Worm (Caenorhabditis elegans) whole organism, L4 larva: ENCODE data around the gene sptl-3.
A peak's percentile ranks its signal among the peaks of the same experiment; 100 is the strongest.

Experiments used
- D1046.2 ChIP-seq: fragments of 200-800 bp; sonication (Bioruptor generic); IDR thresholded peaks from 2 replicates; pipeline ENCODE4 v1.3.6; 2022; ENCODE audit warnings: missing genetic modification characterization, missing compliant biosample characterization
- F26F4.8 ChIP-seq: fragments of 200-800 bp; sonication (Bioruptor generic); conservative IDR thresholded peaks from 2 replicates; pipeline ENCODE4 v1.3.6; 2022; ENCODE audit warnings: missing genetic modification characterization, missing compliant biosample characterization
- F37D6.2 ChIP-seq: sonication (generic microtip); optimal IDR thresholded peaks from 2 replicates; lab custom pipeline; 2016; ENCODE audit warnings: mild to moderate bottlenecking, missing genetic modification characterization, missing compliant biosample characterization
- F49E8.2 ChIP-seq: sonication (generic microtip); optimal IDR thresholded peaks from 2 replicates; lab custom pipeline; 2016; ENCODE audit warnings: missing compliant biosample characterization, mild to moderate bottlenecking, missing genetic modification characterization, borderline replicate concordance
- T20F7.1 ChIP-seq: fragments of 200-800 bp; sonication (Bioruptor generic); optimal IDR thresholded peaks from 2 replicates; lab custom pipeline; 2018; ENCODE audit warnings: mild to moderate bottlenecking, missing genetic modification characterization, missing compliant biosample characterization
- aha-1 ChIP-seq: fragments of 150-350 bp; peaks from one replicate; lab custom pipeline; 2014; ENCODE audit warnings: missing biosample characterization, missing genetic modification characterization
- aly-2 ChIP-seq: sonication (generic microtip); optimal IDR thresholded peaks from 2 replicates; lab custom pipeline; 2018; ENCODE audit warnings: missing biosample characterization, missing genetic modification characterization
- ama-1 ChIP-seq: fragments of 150-350 bp; optimal IDR thresholded peaks from 2 replicates; lab custom pipeline; 2014; ENCODE audit warnings: inconsistent platforms, mixed read lengths
- ceh-28 ChIP-seq: fragments of 150-350 bp; optimal IDR thresholded peaks from 2 replicates; lab custom pipeline; 2014; ENCODE audit warnings: missing biosample characterization, missing genetic modification reagents, missing genetic modification characterization
- ceh-32 ChIP-seq: sonication (generic microtip); optimal IDR thresholded peaks from 2 replicates; lab custom pipeline; 2016; ENCODE audit warnings: mild to moderate bottlenecking, missing genetic modification characterization, missing compliant biosample characterization; ENCODE audit not compliant: poor library complexity
- ceh-44 ChIP-seq: fragments of 200-800 bp; sonication (Bioruptor generic); IDR thresholded peaks from 2 replicates; pipeline ENCODE4 v1.3.6; 2022; ENCODE audit warnings: missing genetic modification reagents, missing genetic modification characterization, missing compliant biosample characterization
- ceh-82 ChIP-seq: sonication (generic microtip); optimal IDR thresholded peaks from 2 replicates; lab custom pipeline; 2017; ENCODE audit warnings: missing biosample characterization, missing genetic modification characterization
- ctbp-1 ChIP-seq: fragments of 200-800 bp; sonication (Bioruptor generic); IDR thresholded peaks from 2 replicates; pipeline ENCODE4 v1.3.6; 2022; ENCODE audit warnings: missing genetic modification reagents, missing genetic modification characterization, missing compliant biosample characterization
- dmd-6 ChIP-seq: fragments of 200-800 bp; sonication (Bioruptor generic); IDR thresholded peaks from 2 replicates; pipeline ENCODE4 v1.3.6; 2022; ENCODE audit warnings: missing genetic modification reagents, missing genetic modification characterization, missing compliant biosample characterization
- dmd-8 ChIP-seq: fragments of 200-800 bp; sonication (Bioruptor generic); IDR thresholded peaks from 2 replicates; pipeline ENCODE4 v1.3.6; 2022; ENCODE audit warnings: missing genetic modification characterization, missing compliant biosample characterization
- dpl-1 ChIP-seq: fragments of 150-350 bp; optimal IDR thresholded peaks from 2 replicates; lab custom pipeline; 2014; ENCODE audit warnings: missing biosample characterization, missing genetic modification reagents, missing genetic modification characterization
- duxl-1 ChIP-seq: sonication (generic microtip); optimal IDR thresholded peaks from 2 replicates; lab custom pipeline; 2016; ENCODE audit warnings: mild to moderate bottlenecking, missing genetic modification characterization, moderate library complexity, missing compliant biosample characterization; ENCODE audit not compliant: poor library complexity
- gei-8 ChIP-seq: fragments of 200-800 bp; sonication (Bioruptor generic); optimal IDR thresholded peaks from 2 replicates; lab custom pipeline; 2018; ENCODE audit warnings: mild to moderate bottlenecking, missing genetic modification characterization, missing compliant biosample characterization
- hlh-11 ChIP-seq: fragments of 200-800 bp; sonication (Bioruptor generic); optimal IDR thresholded peaks from 2 replicates; lab custom pipeline; 2018; ENCODE audit warnings: mild to moderate bottlenecking, missing genetic modification characterization, missing compliant biosample characterization
- hlh-30 ChIP-seq: sonication (generic microtip); optimal IDR thresholded peaks from 2 replicates; lab custom pipeline; 2017; ENCODE audit warnings: antibody characterized with exemption, mild to moderate bottlenecking, missing genetic modification characterization, missing compliant biosample characterization; ENCODE audit not compliant: insufficient read depth
- lin-15B ChIP-seq: fragments of 150-350 bp; sonication (generic microtip); optimal IDR thresholded peaks from 3 replicates; lab custom pipeline; 2014; ENCODE audit warnings: missing biosample characterization, missing genetic modification characterization
- lin-39 ChIP-seq: fragments of 150-350 bp; optimal IDR thresholded peaks from 2 replicates; lab custom pipeline; 2014; ENCODE audit warnings: missing biosample characterization, missing genetic modification reagents, missing genetic modification characterization
- mdt-29 ChIP-seq: fragments of 200-800 bp; sonication (Bioruptor generic); IDR thresholded peaks from 2 replicates; pipeline ENCODE4 v1.3.6; 2022; ENCODE audit warnings: missing genetic modification reagents, missing genetic modification characterization, missing compliant biosample characterization
- mxl-3 ChIP-seq: fragments of 200-800 bp; sonication (Bioruptor generic); optimal IDR thresholded peaks from 2 replicates; lab custom pipeline; 2018; ENCODE audit warnings: mild to moderate bottlenecking, missing genetic modification characterization, missing compliant biosample characterization
- nhr-102 ChIP-seq: sonication (generic microtip); optimal IDR thresholded peaks from 2 replicates; lab custom pipeline; 2016; ENCODE audit warnings: mild to moderate bottlenecking, missing genetic modification characterization, moderate library complexity, missing compliant biosample characterization
- nhr-11 ChIP-seq: fragments of 150-350 bp; optimal IDR thresholded peaks from 2 replicates; lab custom pipeline; 2014; ENCODE audit warnings: missing biosample characterization, missing genetic modification characterization
- nhr-111 ChIP-seq: fragments of 200-800 bp; sonication (Bioruptor generic); optimal IDR thresholded peaks from 2 replicates; lab custom pipeline; 2018; ENCODE audit warnings: mild to moderate bottlenecking, missing genetic modification characterization, missing compliant biosample characterization
- nhr-237 ChIP-seq: sonication (generic microtip); optimal IDR thresholded peaks from 2 replicates; lab custom pipeline; 2017; ENCODE audit warnings: missing biosample characterization, missing genetic modification characterization
- nhr-25 ChIP-seq: sonication (generic microtip); optimal IDR thresholded peaks from 2 replicates; lab custom pipeline; 2017; ENCODE audit warnings: missing genetic modification characterization, mild to moderate bottlenecking, missing compliant biosample characterization, antibody characterized with exemption, moderate library complexity, borderline replicate concordance; ENCODE audit not compliant: insufficient read depth
- pha-4 ChIP-seq, 2 experiments: fragments of 150-350 bp in 1 of 2; fragments of 200-800 bp in 1 of 2; sonication (Bioruptor generic) in 1 of 2; IDR thresholded peaks in 1 of 2; optimal IDR thresholded peaks in 1 of 2; 2 replicates each; pipeline versions ENCODE4 v1.3.6 to Lab custom; 2014 to 2022; ENCODE audit warnings: missing genetic modification characterization in 2 of 2, missing genetic modification reagents in 2 of 2, missing biosample characterization in 1 of 2, missing compliant biosample characterization in 1 of 2
- saeg-2 ChIP-seq: fragments of 200-800 bp; sonication (Bioruptor generic); IDR thresholded peaks from 2 replicates; pipeline ENCODE4 v1.3.6; 2022; ENCODE audit warnings: missing genetic modification reagents, missing genetic modification characterization, missing compliant biosample characterization
- sdz-12 ChIP-seq: fragments of 200-800 bp; sonication (Bioruptor generic); optimal IDR thresholded peaks from 2 replicates; lab custom pipeline; 2018; ENCODE audit warnings: mild to moderate bottlenecking, missing genetic modification characterization, missing compliant biosample characterization
- tra-1 ChIP-seq: fragments of 200-800 bp; sonication (Bioruptor generic); IDR thresholded peaks from 2 replicates; pipeline ENCODE4 v1.3.6; 2022; ENCODE audit warnings: missing genetic modification reagents, missing genetic modification characterization, missing compliant biosample characterization
- unc-130 ChIP-seq: sonication (generic microtip); optimal IDR thresholded peaks from 2 replicates; lab custom pipeline; 2016; ENCODE audit warnings: missing genetic modification reagents, missing genetic modification characterization, missing compliant biosample characterization
- unc-62 ChIP-seq, 3 experiments: fragments of 150-350 bp in 1 of 3; sonication (generic microtip); optimal IDR thresholded peaks in 2 of 3; peaks in 1 of 3; 1 replicate in 1 of 3; 2 replicates in 2 of 3; lab custom pipeline; 2014 to 2017; ENCODE audit warnings: missing biosample characterization in 3 of 3, missing genetic modification characterization in 3 of 3, missing genetic modification reagents in 3 of 3, missing genotype in 1 of 3
- vab-7 ChIP-seq: fragments of 200-800 bp; sonication (Bioruptor generic); IDR thresholded peaks from 2 replicates; pipeline ENCODE4 v1.3.6; 2022; ENCODE audit warnings: missing genetic modification reagents, missing genetic modification characterization, missing compliant biosample characterization
- zag-1 ChIP-seq: fragments of 150-350 bp; optimal IDR thresholded peaks from 2 replicates; lab custom pipeline; 2014; ENCODE audit warnings: missing biosample characterization, missing genetic modification characterization
- zfp-2 ChIP-seq: sonication (generic microtip); optimal IDR thresholded peaks from 2 replicates; lab custom pipeline; 2016; ENCODE audit warnings: mild to moderate bottlenecking, missing genetic modification characterization, missing compliant biosample characterization
- zip-2 ChIP-seq: fragments of 150-350 bp; optimal IDR thresholded peaks from 2 replicates; lab custom pipeline; 2014; ENCODE audit warnings: missing biosample characterization, missing genetic modification characterization

Gene sptl-3

ce11 chrV:13848379-13848778 is 44.7 kb upstream of the sptl-3 start, which contains the start of gene srx-133:
Gene srx-133, plus strand, starts transcription at chrV:13848679.
- TF ChIP-seq sdz-12 (no peak), aha-1 (tag; lab: Kevin White, UChicago) (peak; percentile 48)

ce11 chrV:13850170-13850569 is 43.0 kb upstream of the sptl-3 start, which contains the start of gene hpx-2:
Gene hpx-2, plus strand, starts transcription at chrV:13850470.
- TF ChIP-seq dpl-1, result no peak
- no peak for TF ChIP-seq ceh-32 (tag; lab: Kevin White, UChicago)
- TF ChIP-seq aly-2, result no peak
- TF ChIP-seq F49E8.2 (tag; lab: Kevin White, UChicago), result no peak
- TF ChIP-seq unc-62 (GFP tag; optimal IDR thresholded peaks at IDR 0.05 in 1 of 2; lab: Kevin White, UChicago), result no peak
- no peak for TF ChIP-seq unc-62 (tag; optimal IDR thresholded peaks at IDR 0.05; lab: Kevin White, UChicago)
- no peak for TF ChIP-seq zip-2 (tag; lab: Kevin White, UChicago)
- TF ChIP-seq hlh-30 (tag; lab: Kevin White, UChicago), result no peak
- no peak for TF ChIP-seq gei-8 (GFP tag; lab: Kevin White, UChicago)
- TF ChIP-seq vab-7 (GFP tag; lab: Robert Waterston, UW), result no peak
- TF ChIP-seq lin-15B (tag; lab: Kevin White, UChicago), result no peak
- TF ChIP-seq unc-130, result no peak
- no peak for TF ChIP-seq nhr-102 (tag; lab: Kevin White, UChicago)
- TF ChIP-seq F37D6.2, result no peak
- TF ChIP-seq F26F4.8, result no peak
- TF ChIP-seq ceh-44 (GFP tag; lab: Robert Waterston, UW), result no peak
- no peak for TF ChIP-seq mxl-3 (GFP tag; lab: Kevin White, UChicago)
- TF ChIP-seq T20F7.1 (GFP tag; lab: Kevin White, UChicago), result no peak

ce11 chrV:13854306-13854705 is 38.8 kb upstream of the sptl-3 start, which contains the start of gene ttr-21:
Gene ttr-21, minus strand, starts transcription at chrV:13854405.
- TF ChIP-seq zfp-2 (tag; lab: Kevin White, UChicago) (no peak), duxl-1 (no peak), nhr-237 (tag; lab: Kevin White, UChicago) (no peak), tra-1 (GFP tag; lab: Robert Waterston, UW) (no peak), ceh-44 (GFP tag; lab: Robert Waterston, UW) (no peak), mdt-29 (GFP tag; lab: Robert Waterston, UW) (no peak)

ce11 chrV:13856376-13856775 is 36.7 kb upstream of the sptl-3 start, which contains the start of gene srx-134:
Gene srx-134, minus strand, starts transcription at chrV:13856476.
- TF ChIP-seq zag-1 (tag; lab: Kevin White, UChicago) (no peak), nhr-111 (GFP tag; lab: Kevin White, UChicago) (no peak), nhr-25 (tag; lab: Kevin White, UChicago) (no peak), zip-2 (tag; lab: Kevin White, UChicago) (no peak), D1046.2 (GFP tag; lab: Robert Waterston, UW) (no peak), ceh-28 (tag; lab: Kevin White, UChicago) (no peak), dmd-6 (no peak), ama-1 (lab: Kevin White, UChicago) (no peak), dpl-1 (no peak), saeg-2 (GFP tag; lab: Robert Waterston, UW) (no peak), nhr-11 (tag; lab: Kevin White, UChicago) (no peak), ctbp-1 (GFP tag; lab: Robert Waterston, UW) (no peak), hlh-11 (no peak), lin-39 (no peak), vab-7 (GFP tag; lab: Robert Waterston, UW) (no peak), hlh-30 (tag; lab: Kevin White, UChicago) (no peak), dmd-8 (GFP tag; lab: Robert Waterston, UW) (no peak), pha-4 (GFP tag; IDR thresholded peaks at IDR 0.05; lab: Robert Waterston, UW) (no peak), pha-4 (tag; optimal IDR thresholded peaks at IDR 0.05; lab: Kevin White, UChicago) (no peak), ceh-82 (tag; lab: Kevin White, UChicago) (no peak)
